Fruit fly (Drosophila melanogaster) whole organism, embryonic: ENCODE data around the gene SC35.

Experiments
- Blimp-1 ChIP-seq: fragments of 200-800 bp; sonication (Bioruptor generic); optimal IDR thresholded peaks from 3 replicates; lab custom pipeline; 2018; ENCODE audit warnings: missing biosample characterization, missing genetic modification characterization, mild to moderate bottlenecking, moderate library complexity, missing genetic modification reagents
- CG11504 ChIP-seq: fragments of 200-800 bp; sonication (Bioruptor generic); optimal IDR thresholded peaks from 3 replicates; lab custom pipeline; 2019; ENCODE audit warnings: missing biosample characterization, mild to moderate bottlenecking, missing genetic modification characterization, moderate library complexity
- CG12391 ChIP-seq: fragments of 200-800 bp; sonication (Bioruptor generic); optimal IDR thresholded peaks from 3 replicates; lab custom pipeline; 2018; ENCODE audit warnings: missing biosample characterization, mild to moderate bottlenecking, missing genetic modification characterization, moderate library complexity
- CG12659 ChIP-seq: fragments of 200-800 bp; sonication (Bioruptor generic); optimal IDR thresholded peaks from 3 replicates; lab custom pipeline; 2017; ENCODE audit warnings: mild to moderate bottlenecking, missing biosample characterization, missing genetic modification reagents, missing genetic modification characterization
- CG12744 ChIP-seq: fragments of 200-800 bp; sonication (Bioruptor generic); optimal IDR thresholded peaks from 2 replicates; lab custom pipeline; 2016; ENCODE audit warnings: missing biosample characterization, missing genetic modification characterization
- CG13424 ChIP-seq: fragments of 200-800 bp; sonication (Bioruptor generic); optimal IDR thresholded peaks from 2 replicates; lab custom pipeline; 2019; ENCODE audit warnings: missing biosample characterization, mild to moderate bottlenecking, missing genetic modification characterization, moderate library complexity
- CG14710 ChIP-seq: fragments of 200-800 bp; sonication (Bioruptor generic); optimal IDR thresholded peaks from 3 replicates; lab custom pipeline; 2019; ENCODE audit warnings: missing biosample characterization, mild to moderate bottlenecking, missing genetic modification characterization, moderate library complexity
- CG15514 ChIP-seq: fragments of 200-800 bp; sonication (Bioruptor generic); optimal IDR thresholded peaks from 3 replicates; lab custom pipeline; 2017; ENCODE audit warnings: missing biosample characterization, missing genetic modification characterization, mild to moderate bottlenecking, moderate library complexity, missing genetic modification reagents
- CG15601 ChIP-seq: fragments of 200-800 bp; sonication (Bioruptor generic); optimal IDR thresholded peaks from 3 replicates; lab custom pipeline; 2019; ENCODE audit warnings: missing biosample characterization, mild to moderate bottlenecking, missing genetic modification characterization, moderate library complexity
- CG17802 ChIP-seq: fragments of 200-800 bp; sonication (Bioruptor generic); optimal IDR thresholded peaks from 2 replicates; lab custom pipeline; 2018; ENCODE audit warnings: missing biosample characterization, mild to moderate bottlenecking, missing genetic modification characterization, moderate library complexity
- CG17829 ChIP-seq: fragments of 200-800 bp; optimal IDR thresholded peaks from 2 replicates; lab custom pipeline; 2019; ENCODE audit warnings: missing biosample characterization, mild to moderate bottlenecking, missing genetic modification characterization, moderate library complexity
- CG1832 ChIP-seq: fragments of 200-800 bp; sonication (Bioruptor generic); optimal IDR thresholded peaks from 2 replicates; lab custom pipeline; 2017; ENCODE audit warnings: missing biosample characterization, mild to moderate bottlenecking, missing genetic modification characterization, inconsistent platforms
- CG31224 ChIP-seq: fragments of 200-800 bp; sonication (Bioruptor generic); IDR thresholded peaks from 2 replicates; pipeline ENCODE4 v1.3.6; 2022; ENCODE audit warnings: missing biosample characterization, missing genetic modification characterization
- CG34224 ChIP-seq: fragments of 200-800 bp; sonication (Bioruptor generic); IDR thresholded peaks from 3 replicates; pipeline ENCODE4 v1.3.6; 2022; ENCODE audit warnings: missing biosample characterization, missing genetic modification characterization; ENCODE audit not compliant: partially characterized antibody
- CG34376 ChIP-seq: fragments of 200-800 bp; sonication (Bioruptor generic); optimal IDR thresholded peaks from 2 replicates; lab custom pipeline; 2018; ENCODE audit warnings: missing biosample characterization, mild to moderate bottlenecking, missing genetic modification characterization
- CG3847 ChIP-seq: fragments of 200-800 bp; sonication (Bioruptor generic); IDR thresholded peaks from 2 replicates; pipeline ENCODE4 v1.3.6; 2022; ENCODE audit warnings: missing biosample characterization, missing genetic modification characterization
- CG4820 ChIP-seq: fragments of 200-800 bp; sonication (Bioruptor generic); optimal IDR thresholded peaks from 3 replicates; lab custom pipeline; 2016; ENCODE audit warnings: missing biosample characterization, missing genetic modification characterization
- CG7839 ChIP-seq: fragments of 200-800 bp; sonication (Bioruptor generic); optimal IDR thresholded peaks from 3 replicates; lab custom pipeline; 2018; ENCODE audit warnings: missing biosample characterization, mild to moderate bottlenecking, missing genetic modification characterization, moderate library complexity
- Dip3 ChIP-seq: fragments of 200-800 bp; sonication (Bioruptor generic); optimal IDR thresholded peaks from 3 replicates; lab custom pipeline; 2016; ENCODE audit warnings: missing biosample characterization, missing genetic modification characterization
- HLHmδ ChIP-seq: fragments of 200-800 bp; sonication (Bioruptor generic); optimal IDR thresholded peaks from 2 replicates; lab custom pipeline; 2018; ENCODE audit warnings: missing biosample characterization, mild to moderate bottlenecking, missing genetic modification characterization, moderate library complexity
- Oli ChIP-seq: fragments of 200-800 bp; sonication (Bioruptor generic); optimal IDR thresholded peaks from 2 replicates; lab custom pipeline; 2018; ENCODE audit warnings: missing biosample characterization, mild to moderate bottlenecking, missing genetic modification characterization, moderate library complexity
- Pdp1 ChIP-seq, 2 experiments: fragments of 200-800 bp; sonication (Bioruptor generic); optimal IDR thresholded peaks; 3 replicates each; lab custom pipeline; 2016; ENCODE audit warnings: missing biosample characterization in 2 of 2, missing genetic modification characterization in 2 of 2, mild to moderate bottlenecking in 1 of 2, moderate library complexity in 1 of 2
- Xbp1 ChIP-seq: fragments of 200-800 bp; sonication (Bioruptor generic); optimal IDR thresholded peaks from 3 replicates; lab custom pipeline; 2016; ENCODE audit warnings: missing biosample characterization, mild to moderate bottlenecking, missing genetic modification characterization
- ato ChIP-seq: fragments of 200-800 bp; sonication (Bioruptor generic); IDR thresholded peaks from 2 replicates; pipeline ENCODE4 v1.3.6; 2022; ENCODE audit warnings: missing biosample characterization, missing genetic modification characterization; ENCODE audit not compliant: partially characterized antibody
- chif ChIP-seq, 2 experiments: fragments of 200-800 bp; sonication (Bioruptor generic); optimal IDR thresholded peaks; 3 replicates each; lab custom pipeline; 2016; ENCODE audit warnings: missing biosample characterization in 2 of 2, missing genetic modification characterization in 2 of 2
- dm ChIP-seq: fragments of 200-800 bp; sonication (Bioruptor generic); optimal IDR thresholded peaks from 3 replicates; lab custom pipeline; 2016; ENCODE audit warnings: missing biosample characterization, missing genetic modification characterization
- dmrt11E ChIP-seq: fragments of 200-800 bp; sonication (Bioruptor generic); optimal IDR thresholded peaks from 3 replicates; lab custom pipeline; 2018; ENCODE audit warnings: missing biosample characterization, mild to moderate bottlenecking, missing genetic modification characterization, moderate library complexity
- dysf ChIP-seq: fragments of 200-800 bp; sonication (Bioruptor generic); IDR thresholded peaks from 3 replicates; pipeline ENCODE4 v1.3.6; 2022; ENCODE audit warnings: missing biosample characterization, missing genetic modification characterization
- fru ChIP-seq: fragments of >200 bp; optimal IDR thresholded peaks from 2 replicates; lab custom pipeline; 2017
- ftz-f1 ChIP-seq: fragments of 200-800 bp; sonication (Bioruptor generic); optimal IDR thresholded peaks from 2 replicates; lab custom pipeline; 2016; ENCODE audit warnings: missing biosample characterization, missing genetic modification characterization
- ken ChIP-seq: fragments of 200-800 bp; sonication (Bioruptor generic); IDR thresholded peaks from 3 replicates; pipeline ENCODE4 v1.3.6; 2022; ENCODE audit warnings: missing biosample characterization, missing genetic modification characterization
- lilli ChIP-seq: fragments of 200-800 bp; sonication (Bioruptor generic); optimal IDR thresholded peaks from 3 replicates; lab custom pipeline; 2016; ENCODE audit warnings: missing biosample characterization, missing genetic modification characterization
- luna ChIP-seq: fragments of 200-800 bp; sonication (Bioruptor generic); optimal IDR thresholded peaks from 2 replicates; lab custom pipeline; 2016; ENCODE audit warnings: missing biosample characterization, missing genetic modification characterization
- nmo ChIP-seq: fragments of 200-800 bp; sonication (Bioruptor generic); optimal IDR thresholded peaks from 2 replicates; lab custom pipeline; 2018; ENCODE audit warnings: missing biosample characterization, mild to moderate bottlenecking, missing genetic modification characterization, moderate library complexity
- odd ChIP-seq: fragments of 200-800 bp; sonication (Bioruptor generic); optimal IDR thresholded peaks from 2 replicates; lab custom pipeline; 2017; ENCODE audit warnings: missing biosample characterization, mild to moderate bottlenecking, missing genetic modification characterization
- onecut ChIP-seq: fragments of 200-800 bp; sonication (Bioruptor generic); IDR thresholded peaks from 2 replicates; pipeline ENCODE4 v1.3.6; 2022; ENCODE audit warnings: missing biosample characterization, missing genetic modification characterization
- phol ChIP-seq: fragments of 200-800 bp; sonication (Bioruptor generic); optimal IDR thresholded peaks from 3 replicates; lab custom pipeline; 2018; ENCODE audit warnings: missing biosample characterization, mild to moderate bottlenecking, missing genetic modification characterization, moderate library complexity
- seq ChIP-seq: fragments of 200-800 bp; sonication (Bioruptor generic); IDR thresholded peaks from 2 replicates; pipeline ENCODE4 v1.3.6; 2022; ENCODE audit warnings: missing biosample characterization, missing genetic modification characterization
- sima ChIP-seq: fragments of 200-800 bp; sonication (Bioruptor generic); optimal IDR thresholded peaks from 2 replicates; lab custom pipeline; 2016; ENCODE audit warnings: missing biosample characterization, missing genetic modification characterization
- slbo ChIP-seq: fragments of 200-800 bp; sonication (Bioruptor generic); IDR thresholded peaks from 2 replicates; pipeline ENCODE4 v1.3.6; 2022; ENCODE audit warnings: missing biosample characterization, missing genetic modification characterization
- sob ChIP-seq: fragments of 200-800 bp; sonication (Bioruptor generic); IDR thresholded peaks from 2 replicates; pipeline ENCODE4 v1.3.6; 2022; ENCODE audit warnings: missing biosample characterization, missing genetic modification characterization
- tgo ChIP-seq: fragments of 200-800 bp; sonication (Bioruptor generic); IDR thresholded peaks from 3 replicates; pipeline ENCODE4 v1.3.6; 2022; ENCODE audit warnings: missing biosample characterization, missing genetic modification characterization
- tio ChIP-seq: fragments of 200-800 bp; sonication (Bioruptor generic); optimal IDR thresholded peaks from 2 replicates; lab custom pipeline; 2017; ENCODE audit warnings: missing biosample characterization, missing genetic modification characterization, inconsistent platforms
- zen2 ChIP-seq: fragments of 200-800 bp; sonication (Bioruptor generic); IDR thresholded peaks from 3 replicates; pipeline ENCODE4 v1.3.6; 2022; ENCODE audit warnings: missing biosample characterization, missing genetic modification characterization; ENCODE audit not compliant: partially characterized antibody

Gene SC35

DNA sequence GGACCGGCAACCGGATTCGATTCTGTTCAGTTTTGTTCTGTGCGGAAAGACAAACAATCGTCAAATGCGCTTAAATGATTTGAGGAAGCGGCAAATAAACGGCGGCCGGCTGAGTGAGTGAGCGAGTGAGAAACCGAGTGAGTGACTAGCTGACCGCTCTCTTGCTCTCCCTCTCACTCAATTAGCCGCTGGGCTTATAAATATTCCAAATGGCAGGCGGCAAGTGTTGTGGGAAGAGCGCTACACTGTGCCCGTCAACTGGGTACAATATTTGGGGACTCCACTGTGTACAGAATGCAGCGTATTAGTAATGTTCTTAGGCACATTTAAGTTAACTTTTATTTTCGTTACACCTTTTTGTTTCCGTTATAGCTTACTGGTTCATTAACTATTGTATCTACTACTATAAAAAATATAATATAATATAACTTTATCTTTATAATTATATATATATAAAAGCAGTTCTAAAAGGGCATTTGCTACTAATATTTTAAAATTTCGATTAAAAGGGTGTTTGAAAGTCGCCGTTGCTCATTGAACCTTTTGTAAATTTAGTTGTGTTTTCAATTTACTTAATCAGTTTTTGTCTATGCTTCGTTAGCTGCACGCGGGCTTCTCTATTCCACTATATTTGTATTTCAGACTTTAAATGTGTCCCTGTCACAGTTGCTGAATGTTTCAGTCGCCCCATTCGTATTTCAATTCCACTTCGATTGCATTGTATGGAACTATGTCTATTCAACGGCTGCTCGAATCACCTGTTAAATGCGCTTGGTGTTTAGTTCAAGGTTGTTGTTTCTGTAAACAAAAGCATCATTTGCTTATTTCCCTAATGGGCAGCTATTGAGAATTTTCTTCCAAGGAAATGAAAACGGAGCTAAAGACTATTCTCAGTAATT is 12.4 kb downstream of the SC35 start (continued):
- TF ChIP-seq CG34376: no peak
- 0 out of 2 replicates have a peak, but pooled peaks have one; percentile 36 for TF ChIP-seq sob (GFP tag; lab: Robert Waterston, UW)
- TF ChIP-seq CG12391 (tag; lab: Kevin White, UChicago): peak; percentile 15
- TF ChIP-seq tgo (GFP tag; lab: Robert Waterston, UW): 0 out of 3 replicates have a peak, but pooled peaks have one; percentile 20
- TF ChIP-seq Oli (tag; lab: Kevin White, UChicago): peak; percentile 30
- 0 out of 2 replicates have a peak, but pooled peaks have one; percentile 39 for TF ChIP-seq slbo (GFP tag; lab: Robert Waterston, UW)
- peak; percentile 1 for TF ChIP-seq CG12659 (GFP tag; lab: Kevin White, UChicago)

dm6 chr2L:12421188-12421587 is 13.3 kb downstream of the SC35 start:
- TF ChIP-seq CG17802 (no peak), CG34224 (GFP tag; lab: Robert Waterston, UW) (0 out of 3 replicates have a peak, but pooled peaks have one; percentile 3)

DNA sequence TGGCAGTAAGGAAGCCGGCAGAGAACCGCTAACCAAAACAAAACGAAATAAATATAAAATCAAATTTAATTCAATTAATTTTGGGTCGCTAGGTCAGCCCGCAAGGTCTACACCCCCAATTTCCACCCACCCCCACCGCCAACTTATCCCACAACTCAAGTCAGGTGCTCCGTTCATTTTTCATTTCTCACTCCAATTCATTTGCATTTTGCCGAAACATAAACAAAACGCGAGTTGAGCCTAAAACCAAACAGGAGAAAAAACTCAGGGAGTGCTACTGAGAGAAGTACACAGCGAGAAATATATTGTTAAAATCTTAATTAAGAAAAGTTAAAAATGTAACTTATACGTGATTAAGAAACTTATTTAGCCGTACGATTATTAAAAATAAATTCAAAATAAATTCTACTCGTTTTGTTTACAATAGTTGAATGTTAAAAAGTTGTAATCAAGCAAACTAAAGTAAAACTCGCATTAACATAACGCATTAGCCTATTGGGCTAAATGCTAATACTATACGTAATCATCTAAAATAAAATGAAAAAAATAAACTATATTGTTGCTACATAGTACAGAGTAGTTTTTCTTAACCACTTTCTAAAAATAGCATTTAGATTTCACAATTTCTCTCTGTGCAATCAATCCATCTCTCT is 18.9 kb downstream of the SC35 start:
- TF ChIP-seq CG15514 (GFP tag; lab: Kevin White, UChicago) (no peak), HLHmδ (no peak), zen2 (GFP tag; lab: Robert Waterston, UW) (no peak), ftz-f1 (GFP tag; lab: Kevin White, UChicago) (no peak), CG14710 (tag; lab: Kevin White, UChicago) (peak; percentile 42), Blimp-1 (GFP tag; lab: Kevin White, UChicago) (peak; percentile 37), ato (GFP tag; lab: Robert Waterston, UW) (no peak), seq (GFP tag; lab: Robert Waterston, UW) (no peak), Xbp1 (GFP tag; lab: Kevin White, UChicago) (no peak), sima (GFP tag; lab: Kevin White, UChicago) (no peak), luna (GFP tag; lab: Kevin White, UChicago) (no peak), dm (no peak), tio (GFP tag; lab: Kevin White, UChicago) (peak; percentile 3), onecut (no peak), CG13424 (peak; percentile 12), dmrt11E (peak; percentile 42), CG1832 (GFP tag; lab: Kevin White, UChicago) (no peak), CG7839 (tag; lab: Kevin White, UChicago) (peak; percentile 55), lilli (GFP tag; lab: Kevin White, UChicago) (no peak), odd (GFP tag; lab: Kevin White, UChicago) (no peak), chif (GFP tag; optimal IDR thresholded peaks at IDR 0.05; lab: Kevin White, UChicago) (no peak), CG12744 (no peak), phol (tag; lab: Kevin White, UChicago) (peak; percentile 46), CG31224 (no peak), fru (no peak), CG3847 (GFP tag; lab: Robert Waterston, UW) (no peak), CG11504 (peak; percentile 66), CG4820 (peak; percentile 4), CG17829 (tag; lab: Kevin White, UChicago) (peak; percentile 11), nmo (GFP tag; lab: Kevin White, UChicago) (peak; percentile 48), CG15601 (no peak), Pdp1 (GFP tag; optimal IDR thresholded peaks at IDR 0.05; lab: Kevin White, UChicago) (no peak), ken (GFP tag; lab: Robert Waterston, UW) (no peak), Dip3 (GFP tag; lab: Kevin White, UChicago) (no peak), dysf (GFP tag; lab: Robert Waterston, UW) (no peak)
